Worm (Caenorhabditis elegans): ENCODE measurements around the gene D1005.6.

Gene D1005.6

DNA sequence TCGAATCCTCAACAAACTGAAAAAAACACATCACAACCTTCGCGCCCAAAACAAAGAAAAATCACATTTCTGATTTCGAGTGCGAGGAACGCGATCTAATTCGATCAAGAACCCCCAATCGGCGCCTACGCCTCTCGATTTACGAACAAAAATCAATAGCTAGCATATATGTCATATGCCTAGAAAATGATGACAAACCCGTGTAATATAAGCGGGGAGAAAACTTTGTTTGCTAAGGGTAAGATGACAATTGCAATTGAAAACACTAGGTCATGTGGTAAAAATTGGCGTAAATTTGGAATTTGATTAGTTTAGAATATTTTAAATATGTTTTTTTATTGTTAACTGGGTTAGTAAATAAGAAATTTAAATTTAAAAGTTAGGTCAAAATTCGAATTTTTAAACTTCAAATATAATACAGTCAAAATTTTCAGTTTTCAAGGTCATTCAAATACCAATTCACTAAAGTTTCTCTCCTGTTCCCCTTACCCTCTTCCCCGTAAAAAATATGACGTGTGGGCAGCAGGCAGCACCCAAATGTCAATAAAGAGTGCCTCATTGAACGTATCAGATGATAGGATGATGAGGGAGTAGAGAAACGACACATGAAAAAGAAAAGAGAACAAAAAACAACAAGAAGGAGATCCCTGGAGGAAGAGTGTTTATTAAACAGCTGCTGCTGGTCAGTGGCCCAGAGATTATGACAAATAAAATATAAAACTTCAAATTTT lies 8.1 kb downstream of the D1005.6 start:
- TF ChIP-seq tra-4 (tag; optimal IDR thresholded peaks at IDR 0.05), result no peak
- TF ChIP-seq ama-1 (optimal IDR thresholded peaks at IDR 0.05), result no peak

DNA sequence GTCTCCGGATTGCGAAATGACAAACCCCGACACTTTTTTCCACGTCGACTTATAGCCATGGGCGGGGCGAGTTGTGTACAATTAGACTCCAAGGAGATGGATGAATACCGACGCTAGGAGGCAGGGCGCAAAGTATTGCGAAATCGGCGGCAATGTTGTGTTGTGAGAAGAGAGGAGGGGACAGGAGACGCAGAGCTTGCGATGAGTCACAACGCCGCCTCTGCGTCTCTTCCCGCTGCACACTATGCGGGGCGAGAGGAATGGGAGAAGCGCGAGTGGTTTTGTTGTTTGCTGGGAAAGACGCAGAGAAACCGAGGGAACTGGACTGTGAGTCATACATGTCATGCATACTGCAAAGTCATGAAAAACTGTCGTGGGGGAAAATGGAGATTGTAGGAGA lies 10.2 kb downstream of the D1005.6 start:
- TF ChIP-seq ceh-13 (GFP tag; optimal IDR thresholded peaks at IDR 0.05) (no peak), hmg-4 (GFP tag; optimal IDR thresholded peaks at IDR 0.05) (peak; percentile 79), scrt-1 (GFP tag; IDR thresholded peaks at IDR 0.05) (peak; percentile 67; the same call in 1 of the 2 replicates)

DNA sequence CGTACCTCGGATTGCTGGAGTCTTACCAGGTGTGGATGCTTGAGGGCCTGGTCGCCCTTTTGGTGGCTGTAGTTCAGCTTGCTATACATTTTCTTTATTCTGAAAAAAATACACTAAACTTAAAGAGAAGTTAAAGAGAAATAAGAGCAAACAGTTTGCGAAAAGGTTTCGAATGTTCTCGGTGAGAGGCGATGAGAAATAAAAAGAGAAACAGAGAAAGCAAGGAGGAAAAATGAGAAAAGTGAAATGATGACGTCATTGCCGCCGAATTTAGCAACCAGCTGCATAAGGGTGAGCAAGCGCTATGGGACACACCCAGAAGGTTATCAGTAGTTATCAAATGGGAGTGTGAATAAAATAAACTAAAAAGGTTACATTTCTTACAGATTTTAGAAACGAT lies 10.8 kb downstream of the D1005.6 start, which contains the start of gene cebp-1:
Gene cebp-1, minus strand, starts transcription at position 99 of the 400 bp plus-strand sequence.
- TF ChIP-seq ama-1 (optimal IDR thresholded peaks at IDR 0.05) (no peak), tbx-11 (GFP tag; IDR thresholded peaks at IDR 0.05) (no peak), aly-1 (tag; optimal IDR thresholded peaks at IDR 0.05) (no peak), F13C5.2 (tag; optimal IDR thresholded peaks at IDR 0.05) (no peak), tbx-37 (GFP tag; conservative IDR thresholded peaks at IDR 0.05) (no peak), flt-1 (GFP tag; IDR thresholded peaks at IDR 0.05) (no peak), hmbx-1 (tag; optimal IDR thresholded peaks at IDR 0.05) (no peak), tra-4 (tag; optimal IDR thresholded peaks at IDR 0.05) (no peak), B0310.2 (tag; optimal IDR thresholded peaks at IDR 0.05) (no peak), ceh-36 (tag; optimal IDR thresholded peaks at IDR 0.05) (no peak), sea-1 (GFP tag; conservative IDR thresholded peaks at IDR 0.05) (no peak), ets-7 (tag; optimal IDR thresholded peaks at IDR 0.05) (no peak), pes-1 (GFP tag; IDR thresholded peaks at IDR 0.05) (no peak), ceh-13 (GFP tag; optimal IDR thresholded peaks at IDR 0.05) (no peak), hnd-1 (tag; optimal IDR thresholded peaks at IDR 0.05) (no peak)

DNA sequence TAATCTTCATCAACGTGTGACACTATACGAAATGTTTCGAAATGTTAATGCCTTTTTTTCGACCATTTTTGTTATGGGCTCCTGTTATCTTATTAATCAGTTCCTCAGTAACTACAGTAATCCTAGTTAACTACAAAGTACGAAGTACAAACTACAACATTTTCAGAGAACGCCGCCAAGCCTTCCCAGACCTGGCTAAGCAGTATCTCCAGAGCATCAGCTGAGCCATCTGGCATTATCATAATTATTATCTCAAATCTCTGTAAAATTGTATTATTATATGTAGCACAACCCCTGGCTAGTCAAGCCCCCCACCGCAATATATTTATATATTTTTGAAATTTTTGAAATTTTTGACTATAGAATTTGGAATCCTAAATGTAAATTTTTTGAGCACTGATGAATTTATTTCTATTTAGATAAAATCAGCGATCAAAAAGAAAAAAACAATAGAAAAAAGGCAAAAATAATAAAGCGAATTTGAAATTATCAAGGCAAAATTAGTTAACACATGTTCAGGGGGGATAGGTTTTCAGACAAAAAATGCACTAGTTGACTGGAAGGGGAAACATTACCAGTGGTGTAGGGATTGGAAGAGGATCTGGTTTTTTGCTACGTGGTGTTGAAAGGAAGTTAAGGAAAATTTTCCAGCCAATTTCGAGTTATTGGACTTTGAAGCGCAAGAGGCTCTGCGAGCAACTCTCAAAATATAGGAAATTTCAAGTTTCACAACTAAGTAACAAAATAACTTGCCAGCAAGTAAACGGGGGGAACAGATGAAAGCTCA lies 12.6 kb downstream of the D1005.6 start:
- TF ChIP-seq ets-7 (tag; optimal IDR thresholded peaks at IDR 0.05) (no peak), tra-4 (tag; optimal IDR thresholded peaks at IDR 0.05) (no peak), tbx-11 (GFP tag; IDR thresholded peaks at IDR 0.05) (no peak), aly-1 (tag; optimal IDR thresholded peaks at IDR 0.05) (no peak), ama-1 (optimal IDR thresholded peaks at IDR 0.05) (no peak), F13C5.2 (tag; optimal IDR thresholded peaks at IDR 0.05) (no peak), scrt-1 (GFP tag; IDR thresholded peaks at IDR 0.05) (no peak), ceh-36 (tag; optimal IDR thresholded peaks at IDR 0.05) (no peak), hmg-4 (GFP tag; optimal IDR thresholded peaks at IDR 0.05) (no peak), hnd-1 (tag; optimal IDR thresholded peaks at IDR 0.05) (no peak), B0310.2 (tag; optimal IDR thresholded peaks at IDR 0.05) (no peak), sea-1 (GFP tag; conservative IDR thresholded peaks at IDR 0.05) (no peak), flt-1 (GFP tag; IDR thresholded peaks at IDR 0.05) (no peak), tbx-37 (GFP tag; conservative IDR thresholded peaks at IDR 0.05) (no peak), pes-1 (GFP tag; IDR thresholded peaks at IDR 0.05) (no peak), hmbx-1 (tag; optimal IDR thresholded peaks at IDR 0.05) (no peak), ceh-13 (GFP tag; optimal IDR thresholded peaks at IDR 0.05) (no peak)

DNA sequence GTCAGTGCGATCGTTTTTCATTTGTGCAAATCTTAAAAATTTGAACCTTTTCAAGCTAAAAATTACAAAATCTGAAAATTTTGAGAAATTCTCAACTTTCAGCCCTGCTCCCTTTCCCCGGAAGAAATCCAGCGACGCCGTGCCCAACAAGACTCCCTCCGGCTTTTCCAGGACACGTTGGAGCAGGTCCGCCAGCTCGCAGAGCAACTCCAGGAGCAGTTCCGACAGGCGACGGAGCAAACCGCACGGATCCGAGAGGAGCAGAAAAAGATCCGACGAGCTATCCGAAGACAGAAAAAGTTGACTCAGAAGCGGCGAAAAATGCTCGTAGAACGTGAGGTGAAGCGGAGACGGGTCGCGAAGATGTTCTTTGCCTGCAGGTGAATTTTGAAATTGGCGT lies 13.4 kb downstream of the D1005.6 start:
- no peak for TF ChIP-seq ama-1 (optimal IDR thresholded peaks at IDR 0.05)
- no peak for TF ChIP-seq sea-1 (GFP tag; conservative IDR thresholded peaks at IDR 0.05)

DNA sequence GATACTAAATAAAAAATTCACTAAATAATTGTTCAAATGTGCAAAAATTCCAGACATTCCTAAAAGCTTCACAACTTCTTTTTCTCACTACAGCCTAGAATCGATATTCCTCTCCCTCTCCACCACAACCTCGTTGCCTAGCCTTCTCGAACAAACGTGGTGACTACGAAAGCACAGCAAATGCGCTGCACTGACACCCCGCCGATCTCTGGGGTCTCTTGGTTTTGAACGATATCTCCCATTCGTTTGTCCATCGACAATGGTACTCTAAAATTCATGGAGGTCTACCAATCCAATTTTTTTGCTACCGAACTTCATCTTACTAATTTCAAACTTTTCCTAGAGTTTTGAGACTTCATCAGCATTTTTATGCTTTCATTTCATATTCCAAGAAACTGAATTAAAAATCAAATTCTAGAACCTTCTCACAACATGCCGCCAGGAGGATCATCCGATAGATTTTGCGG lies 14.2 kb downstream of the D1005.6 start, which contains the start of gene W05H7.1:
Gene W05H7.1, plus strand, starts transcription at position 417 of the 467 bp plus-strand sequence.
- TF ChIP-seq hmg-4 (GFP tag; optimal IDR thresholded peaks at IDR 0.05) (peak; percentile 50), ets-7 (tag; optimal IDR thresholded peaks at IDR 0.05) (no peak)

DNA sequence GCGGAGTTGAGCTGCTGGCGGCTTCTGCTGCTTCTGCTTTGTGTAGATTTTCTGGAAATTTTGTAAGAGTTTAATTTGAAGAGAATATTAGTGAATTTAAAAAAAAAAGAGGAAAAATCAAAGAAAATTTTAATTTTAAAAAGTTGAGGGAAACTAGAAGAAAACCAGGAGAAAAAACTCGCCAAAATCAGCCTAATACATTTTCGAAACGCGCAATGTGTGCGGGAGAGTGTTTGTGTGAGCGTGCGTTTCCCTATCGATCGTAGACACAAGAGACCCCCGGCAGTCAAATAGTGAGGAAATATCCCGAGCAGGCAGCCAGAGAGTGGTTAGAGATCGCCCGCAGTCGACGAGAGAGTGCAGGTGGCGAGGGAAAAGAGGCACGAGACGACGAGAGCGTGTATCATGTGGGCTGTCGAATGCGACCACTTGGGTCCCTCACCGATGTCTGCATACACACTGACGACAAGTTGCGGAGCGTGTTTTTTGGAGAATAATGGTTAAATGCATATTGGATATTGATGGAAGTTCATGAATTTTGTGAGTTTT lies 17.9 kb downstream of the D1005.6 start, which contains the start of gene zfp-3:
Gene zfp-3, minus strand, starts transcription at position 51 of the 549 bp plus-strand sequence.
- no peak for TF ChIP-seq pes-1 (GFP tag; IDR thresholded peaks at IDR 0.05)
- TF ChIP-seq tra-4 (tag; optimal IDR thresholded peaks at IDR 0.05), result no peak
- no peak for TF ChIP-seq hnd-1 (tag; optimal IDR thresholded peaks at IDR 0.05)
- TF ChIP-seq flt-1 (GFP tag; IDR thresholded peaks at IDR 0.05), result no peak
- TF ChIP-seq tbx-37 (GFP tag; conservative IDR thresholded peaks at IDR 0.05), result no peak
- no peak for TF ChIP-seq ets-7 (tag; optimal IDR thresholded peaks at IDR 0.05)
- no peak for TF ChIP-seq scrt-1 (GFP tag; IDR thresholded peaks at IDR 0.05)
- TF ChIP-seq hmg-4 (GFP tag; optimal IDR thresholded peaks at IDR 0.05), result peak; percentile 75
- TF ChIP-seq aly-1 (tag; optimal IDR thresholded peaks at IDR 0.05), result peak; percentile 63
- no peak for TF ChIP-seq tbx-11 (GFP tag; IDR thresholded peaks at IDR 0.05)
- TF ChIP-seq ama-1 (optimal IDR thresholded peaks at IDR 0.05), result no peak
- TF ChIP-seq F13C5.2 (tag; optimal IDR thresholded peaks at IDR 0.05), result peak; percentile 70
- no peak for TF ChIP-seq ceh-36 (tag; optimal IDR thresholded peaks at IDR 0.05)
- no peak for TF ChIP-seq sea-1 (GFP tag; conservative IDR thresholded peaks at IDR 0.05)

DNA sequence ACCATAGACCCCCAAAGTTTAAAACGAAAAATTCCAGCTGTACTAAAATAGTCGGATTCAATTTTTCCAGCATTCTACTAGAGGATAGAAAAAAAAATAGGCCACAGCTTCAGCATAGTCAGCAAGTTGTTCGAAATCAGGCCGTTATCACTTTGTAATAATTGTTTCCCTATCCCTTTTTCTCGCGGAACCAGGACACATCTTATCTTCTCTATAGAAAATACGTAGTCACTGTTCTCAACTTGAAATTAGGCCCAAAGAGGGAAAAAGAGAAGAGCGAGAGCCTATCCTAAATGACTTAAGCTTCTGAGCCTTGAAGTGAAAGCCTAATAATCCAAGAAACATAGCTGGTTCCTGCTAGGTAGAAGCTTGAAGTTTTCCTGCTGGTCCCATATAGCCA lies 18.9 kb downstream of the D1005.6 start:
- no peak for TF ChIP-seq scrt-1 (GFP tag; IDR thresholded peaks at IDR 0.05)
- TF ChIP-seq pes-1 (GFP tag; IDR thresholded peaks at IDR 0.05), result no peak
- TF ChIP-seq hmbx-1 (tag; optimal IDR thresholded peaks at IDR 0.05), result no peak
- TF ChIP-seq ceh-36 (tag; optimal IDR thresholded peaks at IDR 0.05), result no peak
- no peak for TF ChIP-seq tbx-37 (GFP tag; conservative IDR thresholded peaks at IDR 0.05)
- TF ChIP-seq ama-1 (optimal IDR thresholded peaks at IDR 0.05), result no peak
- TF ChIP-seq tbx-11 (GFP tag; IDR thresholded peaks at IDR 0.05), result no peak
- no peak for TF ChIP-seq B0310.2 (tag; optimal IDR thresholded peaks at IDR 0.05)
- no peak for TF ChIP-seq sea-1 (GFP tag; conservative IDR thresholded peaks at IDR 0.05)
- no peak for TF ChIP-seq hnd-1 (tag; optimal IDR thresholded peaks at IDR 0.05)
- TF ChIP-seq tra-4 (tag; optimal IDR thresholded peaks at IDR 0.05), result no peak
- TF ChIP-seq hmg-4 (GFP tag; optimal IDR thresholded peaks at IDR 0.05), result no peak

All from whole organism, early embryonic.